Fruit fly (Drosophila melanogaster) whole organism, adult: ENCODE measurements around the gene CG31248.
A peak's percentile ranks its signal among the peaks of the same experiment; 100 is the strongest.

Experiments used
- CG11617 ChIP-seq: fragments of 200-800 bp; sonication (Bioruptor generic); optimal IDR thresholded peaks from 2 replicates; lab custom pipeline; 2017; ENCODE audit warnings: mild to moderate bottlenecking, missing biosample characterization, missing genetic modification reagents, missing genetic modification characterization
- CG12768 ChIP-seq: fragments of 200-800 bp; sonication (Bioruptor generic); optimal IDR thresholded peaks from 2 replicates; lab custom pipeline; 2017; ENCODE audit warnings: missing biosample characterization, missing genetic modification characterization, mild to moderate bottlenecking, moderate library complexity, missing genetic modification reagents
- CG14711 ChIP-seq: fragments of 200-800 bp; sonication (Bioruptor generic); optimal IDR thresholded peaks from 2 replicates; lab custom pipeline; 2018; ENCODE audit warnings: missing biosample characterization, mild to moderate bottlenecking, missing genetic modification characterization, moderate library complexity
- CG1620 ChIP-seq: fragments of 200-800 bp; sonication (Bioruptor generic); optimal IDR thresholded peaks from 2 replicates; lab custom pipeline; 2016; ENCODE audit warnings: missing biosample characterization, missing genetic modification characterization
- CG33017 ChIP-seq: fragments of 200-800 bp; sonication (Bioruptor generic); optimal IDR thresholded peaks from 2 replicates; lab custom pipeline; 2018; ENCODE audit warnings: missing biosample characterization, mild to moderate bottlenecking, missing genetic modification characterization, moderate library complexity
- CG5204 ChIP-seq: fragments of 200-800 bp; sonication (Bioruptor generic); optimal IDR thresholded peaks from 2 replicates; lab custom pipeline; 2016; ENCODE audit warnings: missing biosample characterization, missing genetic modification characterization
- CG7045 ChIP-seq: fragments of 200-800 bp; sonication (Bioruptor generic); optimal IDR thresholded peaks from 2 replicates; lab custom pipeline; 2017; ENCODE audit warnings: missing biosample characterization, mild to moderate bottlenecking, missing genetic modification characterization
- CG7101 ChIP-seq: fragments of 200-800 bp; sonication (Bioruptor generic); optimal IDR thresholded peaks from 2 replicates; lab custom pipeline; 2018; ENCODE audit warnings: missing biosample characterization, mild to moderate bottlenecking, missing genetic modification characterization, moderate library complexity
- Clk ChIP-seq: fragments of 200-800 bp; sonication (Bioruptor generic); optimal IDR thresholded peaks from 2 replicates; lab custom pipeline; 2017; ENCODE audit warnings: missing biosample characterization, missing genetic modification characterization
- Crg-1 ChIP-seq: fragments of 200-800 bp; sonication (Bioruptor generic); optimal IDR thresholded peaks from 2 replicates; lab custom pipeline; 2016; ENCODE audit warnings: missing biosample characterization, missing genetic modification characterization
- Hr96 ChIP-seq: fragments of 200-800 bp; sonication (Bioruptor generic); optimal IDR thresholded peaks from 2 replicates; lab custom pipeline; 2016; ENCODE audit warnings: missing biosample characterization, missing genetic modification characterization
- Mnt ChIP-seq: fragments of 200-800 bp; sonication (Bioruptor generic); optimal IDR thresholded peaks from 2 replicates; lab custom pipeline; 2016; ENCODE audit warnings: missing biosample characterization, mild to moderate bottlenecking, missing genetic modification characterization
- bab1 ChIP-seq: fragments of 200-800 bp; sonication (Bioruptor generic); optimal IDR thresholded peaks from 3 replicates; lab custom pipeline; 2019; ENCODE audit warnings: missing biosample characterization, mild to moderate bottlenecking, missing genetic modification characterization, moderate library complexity
- cic ChIP-seq: fragments of 200-800 bp; sonication (Bioruptor generic); optimal IDR thresholded peaks from 2 replicates; lab custom pipeline; 2017; ENCODE audit warnings: missing biosample characterization, mild to moderate bottlenecking, missing genetic modification characterization, moderate library complexity
- cnc ChIP-seq, 2 experiments: fragments of >200 bp; optimal IDR thresholded peaks; 2 replicates each; lab custom pipeline; 2017
- kay ChIP-seq: fragments of 200-800 bp; sonication (Bioruptor generic); peaks from one replicate; lab custom pipeline; 2016; ENCODE audit warnings: missing biosample characterization, missing genetic modification characterization, borderline replicate concordance
- ovo ChIP-seq: fragments of 200-800 bp; sonication (Bioruptor generic); optimal IDR thresholded peaks from 2 replicates; lab custom pipeline; 2016; ENCODE audit warnings: missing biosample characterization, missing genetic modification characterization
- pad ChIP-seq: fragments of 200-800 bp; sonication (Bioruptor generic); optimal IDR thresholded peaks from 3 replicates; lab custom pipeline; 2017; ENCODE audit warnings: missing biosample characterization, missing genetic modification characterization, mild to moderate bottlenecking, moderate library complexity, missing genetic modification reagents
- tj ChIP-seq: fragments of 200-800 bp; sonication (Bioruptor generic); optimal IDR thresholded peaks from 3 replicates; lab custom pipeline; 2017; ENCODE audit warnings: missing biosample characterization, mild to moderate bottlenecking, missing genetic modification characterization, moderate library complexity
- toe ChIP-seq: fragments of 200-800 bp; sonication (Bioruptor generic); optimal IDR thresholded peaks from 2 replicates; lab custom pipeline; 2016; ENCODE audit warnings: missing biosample characterization, missing genetic modification characterization

CG31248 gene

dm6 chr3R:7129280-7130069 is at the start of gene CG31248:
Gene CG31248 (plus strand): TSS chr3R:7129320.
- TF ChIP-seq CG5204 (peak; percentile 25), cnc (optimal IDR thresholded peaks at IDR 0.05; lab: Kevin White, UChicago) (no peak), CG14711 (peak; percentile 34), toe (GFP tag; lab: Kevin White, UChicago) (no peak), Mnt (GFP tag; lab: Kevin White, UChicago) (peak; percentile 55), kay (peak; percentile 11), CG1620 (GFP tag; lab: Kevin White, UChicago) (no peak), CG7045 (peak; percentile 47), Hr96 (GFP tag; lab: Kevin White, UChicago) (no peak), pad (peak; percentile 11), ovo (GFP tag; lab: Kevin White, UChicago) (no peak), CG7101 (peak; percentile 6), Clk (GFP tag; lab: Kevin White, UChicago) (no peak), CG11617 (GFP tag; lab: Kevin White, UChicago) (peak; percentile 11), cic (GFP tag; lab: Kevin White, UChicago) (peak; percentile 90), bab1 (peak; percentile 66), CG33017 (tag; lab: Kevin White, UChicago) (no peak), tj (peak; percentile 35), Crg-1 (no peak), CG12768 (peak; percentile 58)

- TF ChIP-seq CG11617 (GFP tag; lab: Kevin White, UChicago) (no peak), CG7045 (no peak), CG1620 (GFP tag; lab: Kevin White, UChicago) (no peak), cic (GFP tag; lab: Kevin White, UChicago) (no peak), kay (no peak), CG5204 (no peak), pad (no peak), ovo (GFP tag; lab: Kevin White, UChicago) (no peak), Mnt (GFP tag; lab: Kevin White, UChicago) (no peak), CG7101 (no peak), CG12768 (no peak), Crg-1 (no peak), Clk (GFP tag; lab: Kevin White, UChicago) (no peak), tj (no peak), toe (GFP tag; lab: Kevin White, UChicago) (no peak), bab1 (no peak), CG33017 (tag; lab: Kevin White, UChicago) (no peak)
These were observed 49.4 kb upstream of the CG31248 start for dm6 chr3R:7079718-7080117.

- TF ChIP-seq Mnt (GFP tag; lab: Kevin White, UChicago) (peak; percentile 19), toe (GFP tag; lab: Kevin White, UChicago) (no peak), bab1 (peak; percentile 9), ovo (GFP tag; lab: Kevin White, UChicago) (no peak), CG7101 (peak; percentile 4)
These were observed 48.8 kb upstream of the CG31248 start, which contains the start of gene Ref1 for dm6 chr3R:7080157-7080916. Gene Ref1 (minus strand): TSS chr3R:7080387.

- TF ChIP-seq CG11617 (GFP tag; lab: Kevin White, UChicago) (peak; percentile 17), pad (no peak), kay (no peak), bab1 (peak; percentile 68), tj (peak; percentile 3), CG33017 (tag; lab: Kevin White, UChicago) (no peak), CG12768 (peak; percentile 42), Clk (GFP tag; lab: Kevin White, UChicago) (no peak), Mnt (GFP tag; lab: Kevin White, UChicago) (peak; percentile 32), cic (GFP tag; lab: Kevin White, UChicago) (peak; percentile 3), CG7101 (peak; percentile 23), toe (GFP tag; lab: Kevin White, UChicago) (peak; percentile 55), CG1620 (GFP tag; lab: Kevin White, UChicago) (peak; percentile 39)
These were observed 47.1 kb upstream of the CG31248 start, which contains the start of gene Dpck for dm6 chr3R:7081972-7082371. Gene Dpck (plus strand): TSS chr3R:7082182.

dm6 chr3R:7083750-7084149 is 45.4 kb upstream of the CG31248 start:
- TF ChIP-seq CG14711, result no peak
- no peak for TF ChIP-seq kay
- no peak for TF ChIP-seq CG7045
- TF ChIP-seq cnc (optimal IDR thresholded peaks at IDR 0.05; lab: Kevin White, UChicago), result no peak
- no peak for TF ChIP-seq ovo (GFP tag; lab: Kevin White, UChicago)

- peak; percentile 87 for TF ChIP-seq CG14711
- no peak for TF ChIP-seq bab1
- no peak for TF ChIP-seq tj
- TF ChIP-seq CG7101, result no peak
- no peak for TF ChIP-seq ovo (GFP tag; lab: Kevin White, UChicago)
These were observed 43.7 kb upstream of the CG31248 start for dm6 chr3R:7085455-7085854.

dm6 chr3R:7085983-7086376 is 43.1 kb upstream of the CG31248 start, which contains the start of gene Tailor:
Gene Tailor (minus strand): TSS chr3R:7086083.
- no peak for TF ChIP-seq toe (GFP tag; lab: Kevin White, UChicago)
- TF ChIP-seq CG5204, result no peak
- no peak for TF ChIP-seq Crg-1
- no peak for TF ChIP-seq ovo (GFP tag; lab: Kevin White, UChicago)
- TF ChIP-seq Mnt (GFP tag; lab: Kevin White, UChicago), result no peak
- no peak for TF ChIP-seq Clk (GFP tag; lab: Kevin White, UChicago)
- no peak for TF ChIP-seq CG7101
- no peak for TF ChIP-seq Hr96 (GFP tag; lab: Kevin White, UChicago)
- no peak for TF ChIP-seq CG7045
- no peak for TF ChIP-seq cic (GFP tag; lab: Kevin White, UChicago)
- no peak for TF ChIP-seq CG33017 (tag; lab: Kevin White, UChicago)
- TF ChIP-seq CG11617 (GFP tag; lab: Kevin White, UChicago), result no peak
- TF ChIP-seq tj, result no peak
- no peak for TF ChIP-seq CG1620 (GFP tag; lab: Kevin White, UChicago)
- TF ChIP-seq pad, result no peak
- no peak for TF ChIP-seq kay
- TF ChIP-seq bab1, result no peak
- TF ChIP-seq cnc (optimal IDR thresholded peaks at IDR 0.05; lab: Kevin White, UChicago), result no peak
